Worm (Caenorhabditis elegans) whole organism, midembryonic: ENCODE data around the gene T04H1.13.

ENCODE experiments used
- T22C8.4 ChIP-seq: fragments of 200-800 bp; sonication (Bioruptor generic); IDR thresholded peaks from 2 replicates; pipeline ENCODE4 v1.3.6; 2022; ENCODE audit warnings: missing genetic modification characterization, missing compliant biosample characterization
- cog-1 ChIP-seq: sonication (generic microtip); optimal IDR thresholded peaks from 2 replicates; lab custom pipeline; 2016; ENCODE audit warnings: missing genetic modification characterization, missing compliant biosample characterization
- flt-1 ChIP-seq: fragments of 200-800 bp; sonication (Bioruptor generic); IDR thresholded peaks from 2 replicates; pipeline ENCODE4 v1.3.6; 2022; ENCODE audit warnings: missing genetic modification characterization, missing compliant biosample characterization
- klf-2 ChIP-seq: fragments of 200-800 bp; sonication (Bioruptor generic); conservative IDR thresholded peaks from 2 replicates; pipeline ENCODE4 v1.3.6; 2022; ENCODE audit warnings: missing genetic modification reagents, missing genetic modification characterization, missing compliant biosample characterization
- med-1 ChIP-seq: sonication (generic microtip); optimal IDR thresholded peaks from 2 replicates; lab custom pipeline; 2017; ENCODE audit warnings: missing genetic modification characterization, mild to moderate bottlenecking, missing compliant biosample characterization, antibody characterized with exemption, missing genetic modification reagents; ENCODE audit not compliant: insufficient read depth
- ref-1 ChIP-seq: fragments of 200-800 bp; sonication (Bioruptor generic); conservative IDR thresholded peaks from 2 replicates; pipeline ENCODE4 v1.3.6; 2022; ENCODE audit warnings: missing genetic modification reagents, missing genetic modification characterization, missing compliant biosample characterization
- tab-1 ChIP-seq: fragments of 200-800 bp; sonication (Bioruptor generic); IDR thresholded peaks from 2 replicates; pipeline ENCODE4 v1.3.6; 2022; ENCODE audit warnings: missing genetic modification characterization, missing compliant biosample characterization
- ztf-23 ChIP-seq: fragments of 200-800 bp; sonication (Bioruptor generic); IDR thresholded peaks from 2 replicates; pipeline ENCODE4 v1.3.6; 2022; ENCODE audit warnings: missing genetic modification reagents, missing genetic modification characterization, missing compliant biosample characterization
- ztf-29 ChIP-seq: fragments of 200-800 bp; sonication (Bioruptor generic); IDR thresholded peaks from 2 replicates; pipeline ENCODE4 v1.3.6; 2022; ENCODE audit warnings: missing genetic modification reagents, missing genetic modification characterization, missing compliant biosample characterization

DNA sequence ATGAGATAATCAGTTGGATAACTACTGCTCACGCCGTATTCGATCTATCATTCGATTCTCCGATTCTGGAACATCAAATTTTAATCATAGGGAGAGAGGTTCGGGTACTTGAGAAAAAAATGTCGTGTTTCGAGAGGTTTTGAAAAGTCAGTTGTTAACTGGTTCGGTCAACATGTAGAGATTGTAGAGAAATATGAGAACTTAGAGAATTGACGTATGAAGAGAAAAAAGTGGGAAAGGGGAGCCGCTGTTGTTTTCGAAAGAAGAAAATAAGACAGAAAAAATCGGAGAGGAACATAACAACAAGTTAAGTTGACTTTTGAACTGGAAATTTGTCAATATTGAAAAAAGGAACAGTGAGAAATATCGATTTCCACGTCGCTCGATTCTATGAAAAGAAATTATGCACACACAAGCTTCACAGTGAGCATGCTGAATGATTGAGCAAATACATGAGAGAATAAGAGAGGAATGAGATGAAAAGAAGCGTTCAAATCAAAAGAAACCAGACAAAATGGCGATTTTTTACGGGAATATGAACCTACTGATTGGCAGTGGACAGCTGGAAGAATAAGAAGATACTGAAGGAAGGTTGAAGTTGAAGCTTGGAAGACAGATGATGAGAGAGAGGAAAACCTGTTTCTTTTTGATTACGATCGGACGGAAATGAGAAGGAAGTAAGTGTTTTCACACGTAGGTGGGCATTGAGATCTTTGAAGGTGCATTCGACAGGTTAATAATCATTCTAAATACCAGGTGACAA lies at the start of gene T04H1.13, which contains the start of the genes slfl-5 and rad-50:
- TF ChIP-seq med-1 (GFP tag; lab: Kevin White, UChicago), result no peak
- TF ChIP-seq ztf-23 (GFP tag; lab: Robert Waterston, UW), result no peak
- no peak for TF ChIP-seq T22C8.4 (GFP tag; lab: Robert Waterston, UW)
- TF ChIP-seq ref-1 (GFP tag; lab: Robert Waterston, UW), result no peak
- no peak for TF ChIP-seq cog-1 (tag; lab: Kevin White, UChicago)
- no peak for TF ChIP-seq flt-1 (GFP tag; lab: Robert Waterston, UW)
- TF ChIP-seq ztf-29 (GFP tag; lab: Robert Waterston, UW), result no peak
- TF ChIP-seq tab-1 (GFP tag; lab: Robert Waterston, UW), result no peak
- no peak for TF ChIP-seq klf-2 (GFP tag; lab: Robert Waterston, UW)
